Fruit fly (Drosophila melanogaster): ENCODE results near the gene Lrp4.

- TF ChIP-seq woc (GFP tag; optimal IDR thresholded peaks at IDR 0.05) (no peak), HLH106 (tag; optimal IDR thresholded peaks at IDR 0.05) (no peak), pan (optimal IDR thresholded peaks at IDR 0.05) (no peak), brk (GFP tag; optimal IDR thresholded peaks at IDR 0.05) (no peak), Hr78 (GFP tag; optimal IDR thresholded peaks at IDR 0.05) (no peak), tai (GFP tag; optimal IDR thresholded peaks at IDR 0.05) (no peak), dl (GFP tag; optimal IDR thresholded peaks at IDR 0.05; ENCODE audit: insufficient read depth in 1 of 2, partially characterized antibody in 2 of 2) (no peak), Hnf4 (GFP tag; optimal IDR thresholded peaks at IDR 0.05) (no peak)
Observed at dm6 chrX:15886411-15887246, 24.0 kb upstream of the Lrp4 start.

Data from whole organism, wandering third instar larva.